Fruit fly (Drosophila melanogaster) whole organism, prepupa: Measurements from ENCODE around the gene moi.

Source experiments
- Blimp-1 ChIP-seq: fragments of 200-800 bp; sonication (Bioruptor generic); optimal IDR thresholded peaks from 3 replicates; lab custom pipeline; 2017; ENCODE audit warnings: missing biosample characterization, missing genetic modification characterization, mild to moderate bottlenecking, moderate library complexity, missing genetic modification reagents
- CG10669 ChIP-seq: fragments of 200-800 bp; sonication (Bioruptor generic); optimal IDR thresholded peaks from 3 replicates; lab custom pipeline; 2018; ENCODE audit warnings: missing biosample characterization, mild to moderate bottlenecking, missing genetic modification characterization, moderate library complexity
- CG11294 ChIP-seq: fragments of 200-800 bp; sonication (Bioruptor generic); IDR thresholded peaks from 2 replicates; pipeline ENCODE4 v1.3.6; 2022; ENCODE audit warnings: missing biosample characterization, missing genetic modification characterization
- CG11762 ChIP-seq: fragments of 200-800 bp; sonication (Bioruptor generic); optimal IDR thresholded peaks from 3 replicates; lab custom pipeline; 2016; ENCODE audit warnings: missing biosample characterization, missing genetic modification characterization; ENCODE audit not compliant: insufficient read depth
- CG31627 ChIP-seq: fragments of 200-800 bp; sonication (Bioruptor generic); optimal IDR thresholded peaks from 3 replicates; lab custom pipeline; 2016; ENCODE audit warnings: missing biosample characterization, missing genetic modification characterization
- CG32006 ChIP-seq: fragments of 200-800 bp; sonication (Bioruptor generic); optimal IDR thresholded peaks from 3 replicates; lab custom pipeline; 2017; ENCODE audit warnings: missing biosample characterization, mild to moderate bottlenecking, missing genetic modification characterization
- CG3919 ChIP-seq: fragments of 200-800 bp; sonication (Bioruptor generic); optimal IDR thresholded peaks from 3 replicates; lab custom pipeline; 2016; ENCODE audit warnings: missing biosample characterization, missing genetic modification characterization
- CG6163 ChIP-seq: fragments of 200-800 bp; sonication (Bioruptor generic); IDR thresholded peaks from 3 replicates; pipeline ENCODE4 v1.3.6; 2022; ENCODE audit warnings: missing biosample characterization, missing genetic modification characterization
- CG6276 ChIP-seq: fragments of 200-800 bp; sonication (Bioruptor generic); optimal IDR thresholded peaks from 2 replicates; lab custom pipeline; 2017; ENCODE audit warnings: missing biosample characterization, mild to moderate bottlenecking, missing genetic modification characterization
- CG6808 ChIP-seq: fragments of 200-800 bp; sonication (Bioruptor generic); optimal IDR thresholded peaks from 3 replicates; lab custom pipeline; 2017; ENCODE audit warnings: missing biosample characterization, missing genetic modification characterization, mild to moderate bottlenecking, moderate library complexity, missing genetic modification reagents
- CG6854 ChIP-seq: fragments of 200-800 bp; sonication (Bioruptor generic); optimal IDR thresholded peaks from 2 replicates; lab custom pipeline; 2017; ENCODE audit warnings: missing biosample characterization, mild to moderate bottlenecking, missing genetic modification characterization
- CG9139 ChIP-seq: fragments of 200-800 bp; sonication (Bioruptor generic); optimal IDR thresholded peaks from 3 replicates; lab custom pipeline; 2017; ENCODE audit warnings: missing biosample characterization, mild to moderate bottlenecking, missing genetic modification characterization
- Eip75B ChIP-seq: fragments of 200-800 bp; sonication (Bioruptor generic); optimal IDR thresholded peaks from 3 replicates; lab custom pipeline; 2016; ENCODE audit warnings: missing biosample characterization, missing genetic modification characterization
- Eip78C ChIP-seq: fragments of 200-800 bp; sonication (Bioruptor generic); peaks from one replicate; lab custom pipeline; 2016; ENCODE audit warnings: missing biosample characterization, missing genetic modification characterization
- Eip93F ChIP-seq: fragments of 200-800 bp; sonication (Bioruptor generic); optimal IDR thresholded peaks from 2 replicates; lab custom pipeline; 2016; ENCODE audit warnings: missing biosample characterization, mild to moderate bottlenecking, missing genetic modification characterization
- Gug ChIP-seq: fragments of 200-800 bp; sonication (Bioruptor generic); IDR thresholded peaks from 2 replicates; pipeline ENCODE4 v1.3.6; 2022; ENCODE audit warnings: missing biosample characterization, missing genetic modification characterization
- Hr39 ChIP-seq: fragments of 200-800 bp; sonication (Bioruptor generic); optimal IDR thresholded peaks from 2 replicates; lab custom pipeline; 2016; ENCODE audit warnings: missing biosample characterization, missing genetic modification characterization
- Hr4 ChIP-seq: fragments of 200-800 bp; sonication (Bioruptor generic); optimal IDR thresholded peaks from 3 replicates; lab custom pipeline; 2016; ENCODE audit warnings: missing biosample characterization, missing genetic modification characterization
- Sox102F ChIP-seq: fragments of 200-800 bp; sonication (Bioruptor generic); optimal IDR thresholded peaks from 2 replicates; lab custom pipeline; 2016; ENCODE audit warnings: missing biosample characterization, mild to moderate bottlenecking, missing genetic modification characterization
- Sox15 ChIP-seq: fragments of 200-800 bp; sonication (Bioruptor generic); optimal IDR thresholded peaks from 3 replicates; lab custom pipeline; 2016; ENCODE audit warnings: missing biosample characterization, missing genetic modification characterization
- achi ChIP-seq: fragments of 200-800 bp; sonication (Bioruptor generic); optimal IDR thresholded peaks from 3 replicates; lab custom pipeline; 2016; ENCODE audit warnings: missing biosample characterization, missing genetic modification characterization
- acj6 ChIP-seq: fragments of 200-800 bp; sonication (Bioruptor generic); optimal IDR thresholded peaks from 3 replicates; lab custom pipeline; 2016; ENCODE audit warnings: missing biosample characterization, missing genetic modification characterization
- dsx ChIP-seq: fragments of 200-800 bp; optimal IDR thresholded peaks from 3 replicates; lab custom pipeline; 2019; ENCODE audit warnings: missing biosample characterization, mild to moderate bottlenecking, missing genetic modification characterization, moderate library complexity; ENCODE audit not compliant: poor library complexity, severe bottlenecking
- esn ChIP-seq: fragments of 200-800 bp; sonication (Bioruptor generic); optimal IDR thresholded peaks from 2 replicates; lab custom pipeline; 2016; ENCODE audit warnings: missing biosample characterization, mild to moderate bottlenecking, missing genetic modification characterization, moderate library complexity
- fkh ChIP-seq: fragments of 200-800 bp; sonication (Bioruptor generic); optimal IDR thresholded peaks from 3 replicates; lab custom pipeline; 2017; ENCODE audit warnings: missing biosample characterization, mild to moderate bottlenecking, missing genetic modification characterization, moderate library complexity
- lz ChIP-seq: fragments of 200-800 bp; sonication (Bioruptor generic); optimal IDR thresholded peaks from 3 replicates; lab custom pipeline; 2016; ENCODE audit warnings: missing biosample characterization, missing genetic modification characterization
- net ChIP-seq: fragments of 200-800 bp; sonication (Bioruptor generic); optimal IDR thresholded peaks from 3 replicates; lab custom pipeline; 2016; ENCODE audit warnings: missing biosample characterization, missing genetic modification characterization
- spab ChIP-seq: fragments of 200-800 bp; sonication (Bioruptor generic); optimal IDR thresholded peaks from 2 replicates; lab custom pipeline; 2017; ENCODE audit warnings: missing biosample characterization, mild to moderate bottlenecking, missing genetic modification characterization, missing genetic modification reagents
- ss ChIP-seq, 2 experiments: fragments of 200-800 bp; sonication (Bioruptor generic); optimal IDR thresholded peaks; 2 replicates in 1 of 2; 3 replicates in 1 of 2; lab custom pipeline; 2017 to 2018; ENCODE audit warnings: mild to moderate bottlenecking in 2 of 2, missing biosample characterization in 2 of 2, missing genetic modification characterization in 2 of 2, moderate library complexity in 1 of 2
- svp ChIP-seq: fragments of 200-800 bp; sonication (Bioruptor generic); peaks from one replicate; lab custom pipeline; 2016; ENCODE audit warnings: missing biosample characterization, missing genetic modification characterization
- vri ChIP-seq: fragments of 200-800 bp; sonication (Bioruptor generic); optimal IDR thresholded peaks from 3 replicates; lab custom pipeline; 2016; ENCODE audit warnings: missing biosample characterization, mild to moderate bottlenecking, missing genetic modification characterization

The moi gene

dm6 chr3R:18280133-18280532, 24.8 kb downstream of the moi start:
- TF ChIP-seq ss (GFP tag; optimal IDR thresholded peaks at IDR 0.05; lab: Kevin White, UChicago) (no peak), CG6854 (GFP tag; lab: Kevin White, UChicago) (no peak), Eip93F (no peak), Hr4 (no peak), Eip75B (no peak), achi (GFP tag; lab: Kevin White, UChicago) (no peak), CG6276 (no peak), spab (no peak), CG11294 (GFP tag; lab: Robert Waterston, UW) (no peak), CG32006 (GFP tag; lab: Kevin White, UChicago) (no peak), Sox15 (no peak), Eip78C (GFP tag; lab: Kevin White, UChicago) (no peak), dsx (no peak), lz (GFP tag; lab: Kevin White, UChicago) (no peak), esn (GFP tag; lab: Kevin White, UChicago) (no peak), Gug (GFP tag; lab: Robert Waterston, UW) (no peak), CG10669 (GFP tag; lab: Kevin White, UChicago) (no peak), net (GFP tag; lab: Kevin White, UChicago) (no peak), fkh (no peak), Hr39 (GFP tag; lab: Kevin White, UChicago) (no peak)

- TF ChIP-seq vri (GFP tag; lab: Kevin White, UChicago) (peak; percentile 17), Eip93F (peak; percentile 2), svp (GFP tag; lab: Kevin White, UChicago) (no peak)
These were observed 25.6 kb downstream of the moi start for dm6 chr3R:18280866-18281473.

- peak; percentile 35 for TF ChIP-seq svp (GFP tag; lab: Kevin White, UChicago)
- TF ChIP-seq CG32006 (GFP tag; lab: Kevin White, UChicago): no peak
These were observed 28.1 kb downstream of the moi start, which contains the start of the genes CG14312 and CG8064 for dm6 chr3R:18283441-18283840. CG14312 (minus strand) TSS chr3R:18283528. CG8064 (plus strand) TSS chr3R:18283660.

dm6 chr3R:18288677-18289076, 33.3 kb downstream of the moi start, which contains the start of gene CG7131:
CG7131 (minus strand) TSS chr3R:18288777.
- TF ChIP-seq CG31627 (GFP tag; lab: Kevin White, UChicago): no peak
- no peak for TF ChIP-seq CG6854 (GFP tag; lab: Kevin White, UChicago)

dm6 chr3R:18291831-18292230, 36.5 kb downstream of the moi start:
- peak; percentile 69 for TF ChIP-seq svp (GFP tag; lab: Kevin White, UChicago)
- TF ChIP-seq CG9139 (GFP tag; lab: Kevin White, UChicago): no peak
- TF ChIP-seq, all 60 proteins: peak for 1

dm6 chr3R:18292371-18292770, 37.0 kb downstream of the moi start:
- peak; percentile 32 for TF ChIP-seq Eip78C (GFP tag; lab: Kevin White, UChicago)
- peak; percentile 66 for TF ChIP-seq vri (GFP tag; lab: Kevin White, UChicago)
- TF ChIP-seq CG11762: no peak
- TF ChIP-seq svp (GFP tag; lab: Kevin White, UChicago): peak; percentile 73

dm6 chr3R:18294488-18294887, 39.2 kb downstream of the moi start:
- no peak for TF ChIP-seq CG11294 (GFP tag; lab: Robert Waterston, UW)
- TF ChIP-seq CG9139 (GFP tag; lab: Kevin White, UChicago): peak; percentile 58
- TF ChIP-seq Sox102F: peak; percentile 9
- TF ChIP-seq fkh: no peak
- peak in 1 of 2 experiments; percentile 49 for TF ChIP-seq ss (GFP tag; optimal IDR thresholded peaks at IDR 0.05; lab: Kevin White, UChicago)
- no peak for TF ChIP-seq CG11762
- no peak for TF ChIP-seq acj6 (GFP tag; lab: Kevin White, UChicago)
- peak; percentile 63 for TF ChIP-seq Eip78C (GFP tag; lab: Kevin White, UChicago)
- no peak for TF ChIP-seq Gug (GFP tag; lab: Robert Waterston, UW)
- TF ChIP-seq CG6163 (GFP tag; lab: Robert Waterston, UW): 0 out of 3 replicates have a peak, but pooled peaks have one; percentile 10
- peak; percentile 23 for TF ChIP-seq CG6808 (GFP tag; lab: Kevin White, UChicago)
- TF ChIP-seq CG3919 (GFP tag; lab: Kevin White, UChicago): no peak
- peak; percentile 34 for TF ChIP-seq svp (GFP tag; lab: Kevin White, UChicago)
- peak; percentile 46 for TF ChIP-seq Blimp-1 (GFP tag; lab: Kevin White, UChicago)
- TF ChIP-seq, all 60 proteins: peak for 8
